Fruit fly (Drosophila melanogaster): Measurements from ENCODE around the gene CG2444.

Gene CG2444

dm6 chrX:11736421-11736820 is 31.3 kb upstream of the CG2444 start (continued):
- peak; percentile 57; the same call in 2 of the 3 replicates for TF ChIP-seq CG8119 (GFP tag; IDR thresholded peaks at IDR 0.05)

dm6 chrX:11733795-11734194 is 28.7 kb upstream of the CG2444 start, which contains the start of gene inaF-A:
inaF-A (minus strand) TSS chrX:11733895.
- TF ChIP-seq lz (GFP tag; optimal IDR thresholded peaks at IDR 0.05) (no peak), Smox (GFP tag; optimal IDR thresholded peaks at IDR 0.05) (no peak), svp (GFP tag) (no peak), Eip78C (GFP tag) (peak; percentile 18), spab (GFP tag; optimal IDR thresholded peaks at IDR 0.05) (no peak), CG32006 (GFP tag; optimal IDR thresholded peaks at IDR 0.05) (peak; percentile 33), CG34406 (GFP tag; optimal IDR thresholded peaks at IDR 0.05) (no peak), Hr39 (GFP tag; optimal IDR thresholded peaks at IDR 0.05) (no peak), fd85E (GFP tag; optimal IDR thresholded peaks at IDR 0.05) (no peak), achi (GFP tag; optimal IDR thresholded peaks at IDR 0.05) (no peak), fd59A (GFP tag; optimal IDR thresholded peaks at IDR 0.05) (no peak), CG6792 (GFP tag; optimal IDR thresholded peaks at IDR 0.05) (no peak)

dm6 chrX:11732670-11733069 is 27.6 kb upstream of the CG2444 start, which contains the start of gene inaF-B:
inaF-B (minus strand) TSS chrX:11732770.
- TF ChIP-seq topi (GFP tag; optimal IDR thresholded peaks at IDR 0.05) (no peak), Gug (GFP tag; IDR thresholded peaks at IDR 0.05) (no peak), CG8119 (GFP tag; IDR thresholded peaks at IDR 0.05) (no peak), Hr4 (GFP tag; optimal IDR thresholded peaks at IDR 0.05) (no peak)

- TF ChIP-seq CG10669 (GFP tag; optimal IDR thresholded peaks at IDR 0.05) (no peak), CG6276 (GFP tag; optimal IDR thresholded peaks at IDR 0.05) (no peak), CG6792 (GFP tag; optimal IDR thresholded peaks at IDR 0.05) (no peak), Eip93F (GFP tag; optimal IDR thresholded peaks at IDR 0.05) (no peak), CG16779 (tag; optimal IDR thresholded peaks at IDR 0.05) (no peak), CG3032 (tag; optimal IDR thresholded peaks at IDR 0.05) (no peak), CG4318 (GFP tag; optimal IDR thresholded peaks at IDR 0.05) (no peak), Hr39 (GFP tag; optimal IDR thresholded peaks at IDR 0.05) (no peak), Ets96B (tag; optimal IDR thresholded peaks at IDR 0.05) (no peak), CG6163 (GFP tag; IDR thresholded peaks at IDR 0.05) (no peak), pdm3 (GFP tag; optimal IDR thresholded peaks at IDR 0.05) (no peak), CG6854 (GFP tag; optimal IDR thresholded peaks at IDR 0.05) (no peak), Ets21C (GFP tag; optimal IDR thresholded peaks at IDR 0.05) (no peak), svp (GFP tag) (no peak), CG11294 (GFP tag; IDR thresholded peaks at IDR 0.05) (no peak)
Measured at dm6 chrX:11731665-11732064, 26.6 kb upstream of the CG2444 start, which contains the start of gene inaF-C. inaF-C (minus strand) TSS chrX:11731765.

- TF ChIP-seq Hr39 (GFP tag; optimal IDR thresholded peaks at IDR 0.05) = no peak
- TF ChIP-seq CG15336 (GFP tag; IDR thresholded peaks at IDR 0.05) = 0 out of 2 replicates have a peak, but pooled peaks have one; percentile 22
- peak; percentile 29 for TF ChIP-seq dac (GFP tag; optimal IDR thresholded peaks at IDR 0.05)
- TF ChIP-seq CG4318 (GFP tag; optimal IDR thresholded peaks at IDR 0.05) = peak; percentile 29
- peak; percentile 45 for TF ChIP-seq Hr4 (GFP tag; optimal IDR thresholded peaks at IDR 0.05)
- TF ChIP-seq esn (GFP tag; optimal IDR thresholded peaks at IDR 0.05) = peak; percentile 20
- TF ChIP-seq Ets96B (tag; optimal IDR thresholded peaks at IDR 0.05) = no peak
- TF ChIP-seq CG6276 (GFP tag; optimal IDR thresholded peaks at IDR 0.05) = peak; percentile 38
- peak; percentile 66 for TF ChIP-seq CG32006 (GFP tag; optimal IDR thresholded peaks at IDR 0.05)
- TF ChIP-seq Eip75B (GFP tag; optimal IDR thresholded peaks at IDR 0.05) = peak; percentile 2
- no peak for TF ChIP-seq Eip93F (GFP tag; optimal IDR thresholded peaks at IDR 0.05)
- TF ChIP-seq CG11294 (GFP tag; IDR thresholded peaks at IDR 0.05) = peak; percentile 30; the same call in 1 of the 2 replicates
- TF ChIP-seq Eip78C (GFP tag) = peak; percentile 69
- no peak for TF ChIP-seq CG6163 (GFP tag; IDR thresholded peaks at IDR 0.05)
- TF ChIP-seq CG6854 (GFP tag; optimal IDR thresholded peaks at IDR 0.05) = no peak
Measured at dm6 chrX:11729993-11730392, 24.9 kb upstream of the CG2444 start.
